Worm (Caenorhabditis elegans): ENCODE data around the gene srh-24.

DNA sequence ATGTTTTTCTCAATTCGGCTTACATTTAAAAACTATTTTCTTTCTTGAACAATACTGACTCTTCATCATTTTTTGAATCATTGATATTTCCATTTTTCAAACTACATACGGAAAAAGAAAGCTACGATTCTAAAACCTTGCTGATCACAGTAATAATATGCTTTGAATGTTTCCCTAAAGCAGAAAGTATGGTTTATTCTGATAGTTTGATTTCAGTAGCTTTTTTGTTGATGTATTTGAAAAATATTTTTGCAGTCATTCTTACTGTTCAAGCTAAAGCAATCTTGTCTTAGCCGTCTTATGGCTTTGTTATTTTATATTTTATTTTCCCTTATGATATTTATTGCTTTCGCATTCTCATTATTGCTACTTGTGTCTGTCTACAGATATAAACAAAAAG lies 31.3 kb downstream of the srh-24 start, which contains the start of gene srxa-13:
- TF ChIP-seq him-1 (tag; optimal IDR thresholded peaks at IDR 0.05) (no peak), dao-5 (tag; optimal IDR thresholded peaks at IDR 0.05) (no peak)

Data from whole organism, L4/young adult.